Worm (Caenorhabditis elegans) whole organism, L2 larva: ENCODE results near the gene eps-8.

ENCODE experiments used
- ZK546.5 ChIP-seq: sonication (generic microtip); optimal IDR thresholded peaks from 2 replicates; lab custom pipeline; 2017; ENCODE audit warnings: missing biosample characterization, missing genetic modification characterization
- aly-2 ChIP-seq: fragments of 150-350 bp; optimal IDR thresholded peaks from 2 replicates; lab custom pipeline; 2014; ENCODE audit warnings: missing biosample characterization, missing genetic modification characterization
- ama-1 ChIP-seq: fragments of 150-350 bp; optimal IDR thresholded peaks from 2 replicates; lab custom pipeline; 2018; ENCODE audit warnings: inconsistent platforms
- egl-27 ChIP-seq: sonication (generic microtip); optimal IDR thresholded peaks from 3 replicates; lab custom pipeline; 2017; ENCODE audit warnings: missing biosample characterization, missing genetic modification reagents, missing genetic modification characterization
- lin-39 ChIP-seq: fragments of 150-350 bp; optimal IDR thresholded peaks from 2 replicates; lab custom pipeline; 2014; ENCODE audit warnings: missing biosample characterization, missing genetic modification reagents, missing genetic modification characterization
- lsy-2 ChIP-seq, 2 experiments: fragments of 150-350 bp in 1 of 2; sonication (generic microtip) in 1 of 2; optimal IDR thresholded peaks; 2 replicates each; lab custom pipeline; 2014 to 2017; ENCODE audit warnings: missing biosample characterization in 2 of 2, missing genetic modification characterization in 2 of 2
- nhr-12 ChIP-seq: fragments of 150-350 bp; optimal IDR thresholded peaks from 2 replicates; lab custom pipeline; 2014; ENCODE audit warnings: missing biosample characterization, missing genetic modification characterization
- nhr-129 ChIP-seq: fragments of 150-350 bp; optimal IDR thresholded peaks from 2 replicates; lab custom pipeline; 2014; ENCODE audit warnings: missing biosample characterization, missing genetic modification characterization
- sem-4 ChIP-seq: fragments of 150-350 bp; optimal IDR thresholded peaks from 2 replicates; lab custom pipeline; 2014; ENCODE audit warnings: missing biosample characterization, missing genetic modification reagents, missing genetic modification characterization
- sma-9 ChIP-seq, 2 experiments: fragments of 150-350 bp in 1 of 2; sonication (generic microtip) in 1 of 2; optimal IDR thresholded peaks; 2 replicates each; lab custom pipeline; 2014 to 2016; ENCODE audit warnings: missing genetic modification characterization in 2 of 2, mild to moderate bottlenecking in 1 of 2, missing biosample characterization in 1 of 2, missing compliant biosample characterization in 1 of 2, missing genetic modification reagents in 1 of 2, moderate library complexity in 1 of 2
- unc-62 ChIP-seq: fragments of 150-350 bp; optimal IDR thresholded peaks from 2 replicates; lab custom pipeline; 2014; ENCODE audit warnings: missing biosample characterization, missing genetic modification reagents, missing genetic modification characterization
- zag-1 ChIP-seq: fragments of 150-350 bp; optimal IDR thresholded peaks from 2 replicates; lab custom pipeline; 2014; ENCODE audit warnings: missing biosample characterization, missing genetic modification characterization
- ztf-4 ChIP-seq: fragments of 150-350 bp; optimal IDR thresholded peaks from 2 replicates; lab custom pipeline; 2014; ENCODE audit warnings: missing biosample characterization, missing genetic modification characterization

DNA sequence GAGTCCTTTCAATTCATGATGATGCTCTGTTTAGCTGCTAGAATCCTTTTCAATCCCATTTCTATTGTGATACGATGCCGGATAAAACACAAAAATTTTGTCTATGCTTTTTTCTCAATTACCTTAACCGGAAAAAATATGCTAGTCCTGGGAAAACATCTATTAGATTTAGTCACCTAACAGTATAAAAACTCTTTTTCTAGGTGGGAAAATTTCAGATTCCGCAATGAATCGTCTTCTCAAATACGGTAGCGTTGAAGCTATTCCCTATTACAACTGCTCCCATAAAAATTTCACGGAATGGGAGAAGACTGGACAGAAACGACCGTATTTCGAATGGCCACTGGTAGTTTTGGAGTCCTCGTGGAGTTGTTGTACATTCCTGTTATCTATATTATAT lies 50.1 kb downstream of the eps-8 start, which contains the start of gene Y57G11C.28:
- TF ChIP-seq ztf-4 (tag; lab: Kevin White, UChicago) (no peak), unc-62 (no peak), lin-39 (no peak), aly-2 (tag; lab: Kevin White, UChicago) (no peak), ama-1 (lab: Kevin White, UChicago) (no peak), nhr-129 (tag; lab: Kevin White, UChicago) (no peak), sem-4 (tag; lab: Kevin White, UChicago) (no peak), lsy-2 (tag; optimal IDR thresholded peaks at IDR 0.05; lab: Kevin White, UChicago) (no peak), egl-27 (no peak), nhr-12 (no peak), zag-1 (tag; lab: Kevin White, UChicago) (no peak), ZK546.5 (tag; lab: Kevin White, UChicago) (no peak), sma-9 (GFP tag; optimal IDR thresholded peaks at IDR 0.05; lab: Kevin White, UChicago) (no peak), sma-9 (tag; optimal IDR thresholded peaks at IDR 0.05; lab: Kevin White, UChicago) (no peak)
